Fruit fly (Drosophila melanogaster) whole organism, embryonic: ENCODE measurements around the gene CG43221.

Experiments
- B-H2 ChIP-seq: fragments of 200-800 bp; sonication (Bioruptor generic); optimal IDR thresholded peaks from 2 replicates; lab custom pipeline; 2018; ENCODE audit warnings: missing biosample characterization, mild to moderate bottlenecking, missing genetic modification characterization
- Dll ChIP-seq: fragments of 200-800 bp; sonication (Bioruptor generic); IDR thresholded peaks from 4 replicates; pipeline ENCODE4 v1.3.6; 2022; ENCODE audit warnings: missing biosample characterization, missing genetic modification characterization; ENCODE audit not compliant: partially characterized antibody
- HmgZ ChIP-seq: fragments of 200-800 bp; sonication (Bioruptor generic); optimal IDR thresholded peaks from 2 replicates; lab custom pipeline; 2018; ENCODE audit warnings: missing biosample characterization, mild to moderate bottlenecking, missing genetic modification characterization
- ara ChIP-seq: fragments of 200-800 bp; sonication (Bioruptor generic); IDR thresholded peaks from 2 replicates; pipeline ENCODE4 v1.3.6; 2022; ENCODE audit warnings: missing biosample characterization, missing genetic modification characterization
- br ChIP-seq: fragments of >200 bp; optimal IDR thresholded peaks from 2 replicates; lab custom pipeline; 2017
- dmrt11E ChIP-seq: fragments of 200-800 bp; sonication (Bioruptor generic); optimal IDR thresholded peaks from 3 replicates; lab custom pipeline; 2018; ENCODE audit warnings: missing biosample characterization, mild to moderate bottlenecking, missing genetic modification characterization, moderate library complexity
- wor ChIP-seq: fragments of 200-800 bp; sonication (Bioruptor generic); IDR thresholded peaks from 2 replicates; pipeline ENCODE4 v1.3.6; 2022; ENCODE audit warnings: missing biosample characterization, missing genetic modification characterization

dm6 chr2L:17466950-17467349 is 18.6 kb upstream of the CG43221 start:
- TF ChIP-seq dmrt11E: no peak
- TF ChIP-seq br: no peak
- no peak for TF ChIP-seq B-H2 (GFP tag; lab: Kevin White, UChicago)
- TF ChIP-seq Dll (GFP tag; lab: Robert Waterston, UW): no peak
- TF ChIP-seq wor: no peak
- TF ChIP-seq ara (GFP tag; lab: Robert Waterston, UW): no peak
- TF ChIP-seq HmgZ: no peak
